Fruit fly (Drosophila melanogaster) whole organism, embryonic: ENCODE measurements around the gene CG13404.

Experiments
- CG12659 ChIP-seq: fragments of 200-800 bp; sonication (Bioruptor generic); optimal IDR thresholded peaks from 3 replicates; lab custom pipeline; 2017; ENCODE audit warnings: mild to moderate bottlenecking, missing biosample characterization, missing genetic modification reagents, missing genetic modification characterization
- CG14965 ChIP-seq: fragments of 200-800 bp; sonication (Bioruptor generic); optimal IDR thresholded peaks from 2 replicates; lab custom pipeline; 2016; ENCODE audit warnings: missing biosample characterization, missing genetic modification characterization, borderline replicate concordance
- CG15011 ChIP-seq: fragments of 200-800 bp; sonication (Bioruptor generic); optimal IDR thresholded peaks from 3 replicates; lab custom pipeline; 2018; ENCODE audit warnings: missing biosample characterization, mild to moderate bottlenecking, missing genetic modification characterization
- CG15514 ChIP-seq: fragments of 200-800 bp; sonication (Bioruptor generic); optimal IDR thresholded peaks from 3 replicates; lab custom pipeline; 2017; ENCODE audit warnings: missing biosample characterization, missing genetic modification characterization, mild to moderate bottlenecking, moderate library complexity, missing genetic modification reagents
- CG1792 ChIP-seq: fragments of 200-800 bp; sonication (Bioruptor generic); optimal IDR thresholded peaks from 2 replicates; lab custom pipeline; 2016; ENCODE audit warnings: missing biosample characterization, missing genetic modification characterization
- CG18619 ChIP-seq: fragments of 200-800 bp; sonication (Bioruptor generic); optimal IDR thresholded peaks from 3 replicates; lab custom pipeline; 2017; ENCODE audit warnings: missing biosample characterization, mild to moderate bottlenecking, missing genetic modification characterization
- CG18764 ChIP-seq: fragments of 200-800 bp; sonication (Bioruptor generic); optimal IDR thresholded peaks from 3 replicates; lab custom pipeline; 2016; ENCODE audit warnings: missing biosample characterization, missing genetic modification characterization
- CG2120 ChIP-seq: fragments of 200-800 bp; sonication (Bioruptor generic); optimal IDR thresholded peaks from 3 replicates; lab custom pipeline; 2016; ENCODE audit warnings: missing biosample characterization, missing genetic modification characterization
- CG2129 ChIP-seq: fragments of 200-800 bp; sonication (Bioruptor generic); IDR thresholded peaks from 2 replicates; pipeline ENCODE4 v1.3.6; 2022; ENCODE audit warnings: missing biosample characterization, missing genetic modification characterization; ENCODE audit not compliant: partially characterized antibody
- CG31388 ChIP-seq: fragments of 200-800 bp; sonication (Bioruptor generic); optimal IDR thresholded peaks from 2 replicates; lab custom pipeline; 2016; ENCODE audit warnings: missing biosample characterization, missing genetic modification characterization
- CG34224 ChIP-seq: fragments of 200-800 bp; sonication (Bioruptor generic); IDR thresholded peaks from 3 replicates; pipeline ENCODE4 v1.3.6; 2022; ENCODE audit warnings: missing biosample characterization, missing genetic modification characterization; ENCODE audit not compliant: partially characterized antibody
- CG4328 ChIP-seq: fragments of 200-800 bp; sonication (Bioruptor generic); optimal IDR thresholded peaks from 3 replicates; lab custom pipeline; 2017; ENCODE audit warnings: missing biosample characterization, missing genetic modification reagents, missing genetic modification characterization
- CG4730 ChIP-seq: fragments of 200-800 bp; sonication (Bioruptor generic); IDR thresholded peaks from 2 replicates; pipeline ENCODE4 v1.3.6; 2022; ENCODE audit warnings: missing biosample characterization, missing genetic modification characterization
- CG4820 ChIP-seq: fragments of 200-800 bp; sonication (Bioruptor generic); optimal IDR thresholded peaks from 3 replicates; lab custom pipeline; 2016; ENCODE audit warnings: missing biosample characterization, missing genetic modification characterization
- CG6689 ChIP-seq: fragments of 200-800 bp; sonication (Bioruptor generic); IDR thresholded peaks from 2 replicates; pipeline ENCODE4 v1.3.6; 2022; ENCODE audit warnings: missing biosample characterization, missing genetic modification characterization
- CG8388 ChIP-seq: fragments of 200-800 bp; sonication (Bioruptor generic); optimal IDR thresholded peaks from 2 replicates; lab custom pipeline; 2019; ENCODE audit warnings: missing biosample characterization, mild to moderate bottlenecking, missing genetic modification characterization, moderate library complexity
- CG8924 ChIP-seq: fragments of 200-800 bp; optimal IDR thresholded peaks from 3 replicates; lab custom pipeline; 2019; ENCODE audit warnings: missing biosample characterization, mild to moderate bottlenecking, missing genetic modification characterization, moderate library complexity
- CG9437 ChIP-seq: fragments of 200-800 bp; sonication (Bioruptor generic); optimal IDR thresholded peaks from 2 replicates; lab custom pipeline; 2018; ENCODE audit warnings: missing biosample characterization, mild to moderate bottlenecking, missing genetic modification characterization
- CG9876 ChIP-seq: fragments of 200-800 bp; sonication (Bioruptor generic); optimal IDR thresholded peaks from 2 replicates; lab custom pipeline; 2016; ENCODE audit warnings: missing biosample characterization, missing genetic modification characterization
- D ChIP-seq, 2 experiments: fragments of 200-800 bp in 1 of 2; fragments of >200 bp in 1 of 2; sonication (Bioruptor generic) in 1 of 2; optimal IDR thresholded peaks; 2 replicates in 1 of 2; 3 replicates in 1 of 2; lab custom pipeline; 2017; ENCODE audit warnings: mild to moderate bottlenecking in 1 of 2, missing biosample characterization in 1 of 2, missing genetic modification characterization in 1 of 2, missing genetic modification reagents in 1 of 2
- D19B ChIP-seq: fragments of 200-800 bp; sonication (Bioruptor generic); optimal IDR thresholded peaks from 2 replicates; lab custom pipeline; 2017; ENCODE audit warnings: missing biosample characterization, mild to moderate bottlenecking, missing genetic modification characterization
- Ets65A ChIP-seq: fragments of 200-800 bp; sonication (Bioruptor generic); peaks from one replicate; lab custom pipeline; 2016; ENCODE audit warnings: missing biosample characterization, missing genetic modification characterization
- HmgZ ChIP-seq: fragments of 200-800 bp; sonication (Bioruptor generic); optimal IDR thresholded peaks from 2 replicates; lab custom pipeline; 2018; ENCODE audit warnings: missing biosample characterization, mild to moderate bottlenecking, missing genetic modification characterization
- Hr39 ChIP-seq: fragments of >200 bp; optimal IDR thresholded peaks from 2 replicates; lab custom pipeline; 2017
- Hr51 ChIP-seq, 2 experiments: fragments of 200-800 bp; sonication (Bioruptor generic); optimal IDR thresholded peaks; 2 replicates in 1 of 2; 3 replicates in 1 of 2; lab custom pipeline; 2016 to 2018; ENCODE audit warnings: missing biosample characterization in 2 of 2, missing genetic modification characterization in 2 of 2, mild to moderate bottlenecking in 1 of 2, moderate library complexity in 1 of 2
- Lhr ChIP-seq: fragments of 200-800 bp; sonication (Bioruptor generic); optimal IDR thresholded peaks from 3 replicates; lab custom pipeline; 2017; ENCODE audit warnings: mild to moderate bottlenecking, missing biosample characterization, missing genetic modification reagents, missing genetic modification characterization
- Lpt ChIP-seq: fragments of >200 bp; optimal IDR thresholded peaks from 2 replicates; lab custom pipeline; 2018; ENCODE audit warnings: missing biosample characterization, missing genetic modification characterization
- Myb ChIP-seq: fragments of 200-800 bp; sonication (Bioruptor generic); optimal IDR thresholded peaks from 2 replicates; lab custom pipeline; 2016; ENCODE audit warnings: missing biosample characterization, missing genetic modification characterization
- Poxn ChIP-seq: fragments of 200-800 bp; sonication (Bioruptor generic); IDR thresholded peaks from 2 replicates; pipeline ENCODE4 v1.3.6; 2022; ENCODE audit warnings: missing biosample characterization, missing genetic modification characterization
- Ravus ChIP-seq: fragments of 200-800 bp; sonication (Bioruptor generic); IDR thresholded peaks from 2 replicates; pipeline ENCODE4 v1.3.6; 2022; ENCODE audit warnings: missing biosample characterization, missing genetic modification characterization
- Rfx ChIP-seq: fragments of 200-800 bp; sonication (Bioruptor generic); IDR thresholded peaks from 2 replicates; pipeline ENCODE4 v1.3.6; 2022; ENCODE audit warnings: missing biosample characterization, missing genetic modification characterization
- Stat92E ChIP-seq, 3 experiments: fragments of >200 bp in 2 of 3; fragments of 200-800 bp in 1 of 3; sonication (Bioruptor generic) in 1 of 3; optimal IDR thresholded peaks; 2 replicates each; lab custom pipeline; 2017 to 2019; ENCODE audit warnings: missing biosample characterization in 3 of 3, missing genetic modification characterization in 3 of 3, mild to moderate bottlenecking in 1 of 3, moderate library complexity in 1 of 3
- Trl ChIP-seq, 3 experiments: fragments of >200 bp in 2 of 3; fragments of 200-800 bp in 1 of 3; sonication (Bioruptor generic) in 1 of 3; optimal IDR thresholded peaks; 2 replicates in 1 of 3; 3 replicates in 2 of 3; lab custom pipeline; 2016 to 2017; ENCODE audit warnings: missing biosample characterization in 1 of 3, missing genetic modification characterization in 1 of 3
- bigmax ChIP-seq: fragments of 200-800 bp; sonication (Bioruptor generic); optimal IDR thresholded peaks from 2 replicates; lab custom pipeline; 2018; ENCODE audit warnings: missing biosample characterization, mild to moderate bottlenecking, missing genetic modification characterization
- cato ChIP-seq: fragments of 200-800 bp; sonication (Bioruptor generic); optimal IDR thresholded peaks from 2 replicates; lab custom pipeline; 2016; ENCODE audit warnings: missing biosample characterization, missing genetic modification characterization, borderline replicate concordance
- dpn ChIP-seq, 2 experiments: fragments of 200-800 bp; sonication (Bioruptor generic); optimal IDR thresholded peaks; 3 replicates each; lab custom pipeline; 2016; ENCODE audit warnings: missing biosample characterization in 2 of 2, missing genetic modification characterization in 2 of 2
- ham ChIP-seq: fragments of 200-800 bp; sonication (Bioruptor generic); IDR thresholded peaks from 2 replicates; pipeline ENCODE4 v1.3.6; 2022; ENCODE audit warnings: missing biosample characterization, missing genetic modification characterization
- kay ChIP-seq: fragments of 200-800 bp; sonication (Bioruptor generic); optimal IDR thresholded peaks from 2 replicates; lab custom pipeline; 2016; ENCODE audit warnings: missing biosample characterization, missing genetic modification characterization
- phol ChIP-seq: fragments of 200-800 bp; sonication (Bioruptor generic); optimal IDR thresholded peaks from 3 replicates; lab custom pipeline; 2018; ENCODE audit warnings: missing biosample characterization, mild to moderate bottlenecking, missing genetic modification characterization, moderate library complexity
- sd ChIP-seq: fragments of 200-800 bp; sonication (Bioruptor generic); optimal IDR thresholded peaks from 3 replicates; lab custom pipeline; 2018; ENCODE audit warnings: missing biosample characterization, mild to moderate bottlenecking, missing genetic modification characterization, moderate library complexity
- sens-2 ChIP-seq: fragments of 200-800 bp; sonication (Bioruptor generic); IDR thresholded peaks from 2 replicates; pipeline ENCODE4 v1.3.6; 2022; ENCODE audit warnings: missing biosample characterization, missing genetic modification characterization
- shn ChIP-seq: fragments of 200-800 bp; sonication (Bioruptor generic); optimal IDR thresholded peaks from 3 replicates; lab custom pipeline; 2016; ENCODE audit warnings: missing biosample characterization, missing genetic modification characterization
- sob ChIP-seq: fragments of 200-800 bp; sonication (Bioruptor generic); IDR thresholded peaks from 2 replicates; pipeline ENCODE4 v1.3.6; 2022; ENCODE audit warnings: missing biosample characterization, missing genetic modification characterization
- stwl ChIP-seq: fragments of 200-800 bp; sonication (Bioruptor generic); optimal IDR thresholded peaks from 3 replicates; lab custom pipeline; 2018; ENCODE audit warnings: missing biosample characterization, mild to moderate bottlenecking, missing genetic modification characterization, moderate library complexity
- twi ChIP-seq: fragments of 200-800 bp; optimal IDR thresholded peaks from 2 replicates; lab custom pipeline; 2019; ENCODE audit warnings: missing biosample characterization, mild to moderate bottlenecking, missing genetic modification characterization, moderate library complexity
- tx ChIP-seq: fragments of 200-800 bp; sonication (Bioruptor generic); optimal IDR thresholded peaks from 2 replicates; lab custom pipeline; 2016; ENCODE audit warnings: missing biosample characterization, missing genetic modification characterization
- usp ChIP-seq: fragments of >200 bp; optimal IDR thresholded peaks from 2 replicates; lab custom pipeline; 2017; ENCODE audit warnings: missing biosample characterization, missing genetic modification characterization
- vvl ChIP-seq: fragments of 200-800 bp; sonication (Bioruptor generic); IDR thresholded peaks from 2 replicates; pipeline ENCODE4 v1.3.6; 2022; ENCODE audit warnings: missing biosample characterization, missing genetic modification characterization
- zen2 ChIP-seq: fragments of 200-800 bp; sonication (Bioruptor generic); IDR thresholded peaks from 3 replicates; pipeline ENCODE4 v1.3.6; 2022; ENCODE audit warnings: missing biosample characterization, missing genetic modification characterization; ENCODE audit not compliant: partially characterized antibody

The CG13404 gene

dm6 chrX:14218045-14218483 is 48.0 kb downstream of the CG13404 start (continued):
- TF ChIP-seq Hr51 (GFP tag; optimal IDR thresholded peaks at IDR 0.05; lab: Kevin White, UChicago) (peak; percentile 72 to 94), CG15011 (GFP tag; lab: Kevin White, UChicago) (peak; percentile 80), CG18619 (peak; percentile 83), Trl (optimal IDR thresholded peaks at IDR 0.05; lab: Kevin White, UChicago) (peak; percentile 70 to 76), Trl (GFP tag; optimal IDR thresholded peaks at IDR 0.05; lab: Kevin White, UChicago) (peak; percentile 37), cato (GFP tag; lab: Kevin White, UChicago) (peak; percentile 55), sob (GFP tag; lab: Robert Waterston, UW) (peak; percentile 88), sd (tag; lab: Kevin White, UChicago) (peak; percentile 47), CG6689 (peak; percentile 89), stwl (peak; percentile 6), D (optimal IDR thresholded peaks at IDR 0.05; lab: Kevin White, UChicago) (no peak), D (GFP tag; optimal IDR thresholded peaks at IDR 0.05; lab: Kevin White, UChicago) (peak; percentile 78), CG12659 (GFP tag; lab: Kevin White, UChicago) (peak; percentile 89), CG34224 (GFP tag; lab: Robert Waterston, UW) (no peak), CG9437 (GFP tag; lab: Kevin White, UChicago) (peak; percentile 75), CG18764 (GFP tag; lab: Kevin White, UChicago) (peak; percentile 73), D19B (GFP tag; lab: Kevin White, UChicago) (peak; percentile 74), CG8924 (tag; lab: Kevin White, UChicago) (peak; percentile 92), twi (tag; lab: Kevin White, UChicago) (peak; percentile 74), Ravus (peak; percentile 64), Lpt (GFP tag; lab: Kevin White, UChicago) (no peak), HmgZ (peak; percentile 79), Ets65A (GFP tag; lab: Kevin White, UChicago) (peak; percentile 88), CG14965 (GFP tag; lab: Kevin White, UChicago) (no peak), CG2129 (no peak), tx (GFP tag; lab: Kevin White, UChicago) (peak; percentile 41), zen2 (GFP tag; lab: Robert Waterston, UW) (no peak), CG9876 (peak; percentile 36), Lhr (GFP tag; lab: Kevin White, UChicago) (peak; percentile 69), Poxn (peak; percentile 58; the same call in 1 of the 2 replicates), bigmax (GFP tag; lab: Kevin White, UChicago) (no peak), dpn (GFP tag; optimal IDR thresholded peaks at IDR 0.05; lab: Kevin White, UChicago) (peak; percentile 83 to 86), CG31388 (GFP tag; lab: Kevin White, UChicago) (peak; percentile 66), CG8388 (GFP tag; lab: Kevin White, UChicago) (peak; percentile 89), CG1792 (GFP tag; lab: Kevin White, UChicago) (peak; percentile 49), CG15514 (GFP tag; lab: Kevin White, UChicago) (peak; percentile 75), Stat92E (GFP tag; optimal IDR thresholded peaks at IDR 0.05; lab: Kevin White, UChicago) (peak in 1 of 3 experiments; percentile 8), usp (GFP tag; lab: Kevin White, UChicago) (no peak), Rfx (peak; percentile 92), CG4730 (GFP tag; lab: Robert Waterston, UW) (peak; percentile 70), phol (tag; lab: Kevin White, UChicago) (peak; percentile 91), shn (GFP tag; lab: Kevin White, UChicago) (no peak), Hr39 (lab: Kevin White, UChicago) (no peak), Myb (GFP tag; lab: Kevin White, UChicago) (peak; percentile 48), CG4820 (GFP tag; lab: Kevin White, UChicago) (peak; percentile 82), kay (GFP tag; lab: Kevin White, UChicago) (peak; percentile 79), CG4328 (GFP tag; lab: Kevin White, UChicago) (peak; percentile 59), ham (GFP tag; lab: Robert Waterston, UW) (peak; percentile 46; the same call in 1 of the 2 replicates), CG2120 (GFP tag; lab: Kevin White, UChicago) (peak; percentile 88), sens-2 (GFP tag; lab: Robert Waterston, UW) (peak; percentile 71), vvl (GFP tag; lab: Robert Waterston, UW) (peak; percentile 94)
